Worm (Caenorhabditis elegans) whole organism, mixed stage, embryonic: Measurements from ENCODE around the gene him-4.

Source experiments
- M03D4.4 ChIP-seq: sonication (generic microtip); optimal IDR thresholded peaks from 2 replicates; lab custom pipeline; 2017; ENCODE audit warnings: mild to moderate bottlenecking, missing genetic modification characterization, missing compliant biosample characterization
- bed-3 ChIP-seq: fragments of 200-800 bp; sonication (Bioruptor generic); optimal IDR thresholded peaks from 3 replicates; lab custom pipeline; 2018; ENCODE audit warnings: mild to moderate bottlenecking, missing genetic modification characterization, moderate library complexity, missing compliant biosample characterization
- blmp-1 ChIP-seq: fragments of 150-350 bp; optimal IDR thresholded peaks from 2 replicates; lab custom pipeline; 2014; ENCODE audit warnings: missing biosample characterization, missing genetic modification characterization
- ces-1 ChIP-seq: fragments of 150-350 bp; optimal IDR thresholded peaks from 2 replicates; lab custom pipeline; 2014; ENCODE audit warnings: missing biosample characterization, missing genetic modification reagents, missing genetic modification characterization
- lin-13 ChIP-seq: fragments of 150-350 bp; optimal IDR thresholded peaks from 2 replicates; lab custom pipeline; 2014; ENCODE audit warnings: missing biosample characterization, missing genetic modification characterization
- mab-5 ChIP-seq: fragments of 150-350 bp; optimal IDR thresholded peaks from 2 replicates; lab custom pipeline; 2014; ENCODE audit warnings: missing biosample characterization, missing genetic modification characterization
- mep-1 ChIP-seq: fragments of 150-350 bp; optimal IDR thresholded peaks from 2 replicates; lab custom pipeline; 2017; ENCODE audit warnings: missing biosample characterization, missing genetic modification reagents, missing genetic modification characterization, inconsistent platforms
- nhr-12 ChIP-seq: fragments of 150-350 bp; optimal IDR thresholded peaks from 2 replicates; lab custom pipeline; 2014; ENCODE audit warnings: missing biosample characterization, missing genetic modification characterization
- pha-4 ChIP-seq: fragments of 150-350 bp; optimal IDR thresholded peaks from 2 replicates; lab custom pipeline; 2018; ENCODE audit warnings: missing biosample characterization, missing genetic modification reagents, missing genetic modification characterization
- snpc-4 ChIP-seq: fragments of 150-350 bp; optimal IDR thresholded peaks from 2 replicates; lab custom pipeline; 2014; ENCODE audit warnings: missing biosample characterization, missing genetic modification characterization
- tbx-8 ChIP-seq: fragments of 200-800 bp; sonication (Bioruptor generic); optimal IDR thresholded peaks from 2 replicates; lab custom pipeline; 2018; ENCODE audit warnings: mild to moderate bottlenecking, missing genetic modification characterization, moderate library complexity, missing compliant biosample characterization
- unc-120 ChIP-seq: sonication (generic microtip); optimal IDR thresholded peaks from 2 replicates; lab custom pipeline; 2017; ENCODE audit warnings: missing genetic modification characterization, missing compliant biosample characterization; ENCODE audit not compliant: poor library complexity, severe bottlenecking
- ztf-11 ChIP-seq: fragments of 150-350 bp; optimal IDR thresholded peaks from 2 replicates; lab custom pipeline; 2014; ENCODE audit warnings: missing biosample characterization, missing genetic modification characterization

- TF ChIP-seq mab-5 (tag; lab: Kevin White, UChicago) (no peak), unc-120 (tag; lab: Kevin White, UChicago) (no peak), bed-3 (GFP tag; lab: Kevin White, UChicago) (no peak), blmp-1 (tag; lab: Kevin White, UChicago) (no peak), snpc-4 (tag; lab: Kevin White, UChicago) (no peak), nhr-12 (tag; lab: Kevin White, UChicago) (no peak), ces-1 (GFP tag; lab: Kevin White, UChicago) (no peak), mep-1 (tag; lab: Kevin White, UChicago) (no peak), tbx-8 (GFP tag; lab: Kevin White, UChicago) (no peak), lin-13 (tag; lab: Kevin White, UChicago) (no peak), ztf-11 (tag; lab: Kevin White, UChicago) (no peak), M03D4.4 (tag; lab: Kevin White, UChicago) (no peak), pha-4 (no peak)
Observed at ce11 chrX:9789110-9789509, 71.7 kb downstream of the him-4 start, which contains the start of gene F36G3.1.
